Worm (Caenorhabditis elegans): ENCODE results near the gene srh-11.

DNA sequence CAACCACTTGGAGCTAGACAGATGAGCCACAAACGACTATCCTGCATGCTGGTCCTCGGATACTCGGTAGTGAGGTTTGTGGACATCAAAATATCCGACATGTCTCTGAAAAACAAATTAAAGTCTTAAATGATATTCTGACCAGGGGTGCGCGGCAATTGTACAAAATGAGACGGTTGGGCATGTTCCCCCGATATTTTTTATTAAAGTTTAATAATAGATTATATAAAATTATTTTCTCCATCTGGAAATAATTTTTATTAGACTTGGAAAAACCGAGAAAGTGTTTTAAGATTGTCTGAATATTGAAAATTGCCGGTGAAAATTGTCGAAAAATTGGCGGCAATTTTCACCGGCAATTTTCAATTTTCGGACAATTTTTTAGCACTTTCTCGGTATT lies 8.9 kb upstream of the srh-11 start, which contains the start of gene F55E10.4:
- TF ChIP-seq aly-2 (tag; optimal IDR thresholded peaks at IDR 0.05) (no peak), lin-15B (tag; optimal IDR thresholded peaks at IDR 0.05) (no peak), nhr-25 (tag; optimal IDR thresholded peaks at IDR 0.05) (no peak), nfya-1 (tag; optimal IDR thresholded peaks at IDR 0.05; ENCODE audit: insufficient read depth) (no peak), sea-2 (GFP tag; optimal IDR thresholded peaks at IDR 0.05) (no peak), nhr-28 (tag; optimal IDR thresholded peaks at IDR 0.05) (no peak)

All from whole organism, L3 larva.